Worm (Caenorhabditis elegans) whole organism, L1 larva: ENCODE results near the gene str-113.

ENCODE experiments used
- dsc-1 ChIP-seq: sonication (generic microtip); optimal IDR thresholded peaks from 2 replicates; lab custom pipeline; 2016; ENCODE audit warnings: mild to moderate bottlenecking, missing genetic modification characterization, missing compliant biosample characterization
- hlh-17 ChIP-seq: fragments of 200-800 bp; sonication (Bioruptor generic); optimal IDR thresholded peaks from 2 replicates; lab custom pipeline; 2018; ENCODE audit warnings: missing genetic modification characterization, mild to moderate bottlenecking, missing compliant biosample characterization, moderate library complexity, borderline replicate concordance
- lin-14 ChIP-seq: fragments of 200-800 bp; sonication (Bioruptor generic); optimal IDR thresholded peaks from 2 replicates; lab custom pipeline; 2018; ENCODE audit warnings: mild to moderate bottlenecking, missing genetic modification characterization, moderate library complexity, missing compliant biosample characterization
- lin-15B ChIP-seq: fragments of 150-350 bp; sonication (generic microtip); optimal IDR thresholded peaks from 3 replicates; lab custom pipeline; 2014; ENCODE audit warnings: missing biosample characterization, missing genetic modification characterization
- lin-39 ChIP-seq: fragments of 150-350 bp; optimal IDR thresholded peaks from 2 replicates; lab custom pipeline; 2014; ENCODE audit warnings: missing biosample characterization, missing genetic modification reagents, missing genetic modification characterization
- nhr-11 ChIP-seq: fragments of 150-350 bp; optimal IDR thresholded peaks from 2 replicates; lab custom pipeline; 2014; ENCODE audit warnings: missing biosample characterization, missing genetic modification characterization
- nhr-90 ChIP-seq: sonication (generic microtip); optimal IDR thresholded peaks from 2 replicates; lab custom pipeline; 2016; ENCODE audit warnings: mild to moderate bottlenecking, missing genetic modification characterization, missing compliant biosample characterization; ENCODE audit not compliant: poor library complexity
- pqm-1 ChIP-seq: sonication (generic microtip); optimal IDR thresholded peaks from 3 replicates; lab custom pipeline; 2017; ENCODE audit warnings: missing biosample characterization, missing genetic modification characterization
- unc-86 ChIP-seq: sonication (generic microtip); optimal IDR thresholded peaks from 2 replicates; lab custom pipeline; 2016; ENCODE audit warnings: missing genetic modification characterization, missing compliant biosample characterization
- ztf-4 ChIP-seq: fragments of 150-350 bp; optimal IDR thresholded peaks from 2 replicates; lab custom pipeline; 2014; ENCODE audit warnings: missing biosample characterization, missing genetic modification characterization

DNA sequence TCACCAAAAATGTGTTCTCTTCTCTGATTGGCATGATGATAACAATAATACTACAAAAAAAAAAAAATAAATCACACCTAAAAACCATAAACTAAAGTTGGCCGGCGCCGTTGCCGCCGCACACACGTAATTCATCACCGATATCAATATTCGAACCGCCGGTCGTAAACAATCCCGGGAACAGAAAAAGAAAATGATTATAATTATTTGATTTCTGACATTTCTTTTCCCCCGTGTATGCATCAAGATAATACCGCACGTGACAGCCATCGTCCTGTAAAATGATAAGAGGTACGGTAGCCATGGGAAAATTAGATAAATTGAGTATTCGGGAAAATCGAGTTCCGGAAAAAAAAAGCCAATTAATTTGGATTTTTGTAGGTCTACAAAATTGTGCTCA, 30.3 kb upstream of the str-113 start:
- TF ChIP-seq pqm-1 (tag; lab: Kevin White, UChicago) (no peak), nhr-11 (tag; lab: Kevin White, UChicago) (no peak), lin-39 (tag; lab: Kevin White, UChicago) (no peak), nhr-90 (no peak), ztf-4 (tag; lab: Kevin White, UChicago) (no peak), unc-86 (tag; lab: Kevin White, UChicago) (no peak), lin-15B (no peak), lin-14 (peak; percentile 34), hlh-17 (GFP tag; lab: Kevin White, UChicago) (no peak), dsc-1 (tag; lab: Kevin White, UChicago) (no peak)
